Worm (Caenorhabditis elegans) whole organism, L3 larva: Measurements from ENCODE around the gene msp-56.
A peak's percentile ranks its signal among the peaks of the same experiment; 100 is the strongest.

Source experiments
- R02D3.7 ChIP-seq: fragments of 150-350 bp; optimal IDR thresholded peaks from 2 replicates; lab custom pipeline; 2014; ENCODE audit warnings: missing biosample characterization, missing genetic modification characterization
- aly-2 ChIP-seq: fragments of 150-350 bp; optimal IDR thresholded peaks from 2 replicates; lab custom pipeline; 2014; ENCODE audit warnings: missing biosample characterization, missing genetic modification characterization
- ceh-16 ChIP-seq: sonication (generic microtip); optimal IDR thresholded peaks from 2 replicates; lab custom pipeline; 2017; ENCODE audit warnings: missing biosample characterization, missing genetic modification characterization
- ceh-28 ChIP-seq: fragments of 150-350 bp; optimal IDR thresholded peaks from 2 replicates; lab custom pipeline; 2014; ENCODE audit warnings: missing biosample characterization, missing genetic modification reagents, missing genetic modification characterization
- ceh-82 ChIP-seq: fragments of 150-350 bp; optimal IDR thresholded peaks from 2 replicates; lab custom pipeline; 2014; ENCODE audit warnings: missing biosample characterization, missing genetic modification characterization
- daf-12 ChIP-seq: fragments of 150-350 bp; optimal IDR thresholded peaks from 2 replicates; lab custom pipeline; 2014; ENCODE audit warnings: missing biosample characterization, missing genetic modification reagents, missing genetic modification characterization
- egl-27 ChIP-seq: sonication (generic microtip); optimal IDR thresholded peaks from 4 replicates; lab custom pipeline; 2017; ENCODE audit warnings: missing biosample characterization, missing genetic modification reagents, missing genetic modification characterization
- egl-5 ChIP-seq: fragments of 150-350 bp; optimal IDR thresholded peaks from 2 replicates; lab custom pipeline; 2017; ENCODE audit warnings: missing biosample characterization, missing genetic modification reagents, missing genetic modification characterization, inconsistent platforms
- elt-1 ChIP-seq: fragments of 150-350 bp; optimal IDR thresholded peaks from 2 replicates; lab custom pipeline; 2014; ENCODE audit warnings: missing biosample characterization, missing genetic modification characterization
- elt-2 ChIP-seq: sonication (generic microtip); optimal IDR thresholded peaks from 2 replicates; lab custom pipeline; 2016; ENCODE audit warnings: missing genetic modification reagents, mild to moderate bottlenecking, missing genetic modification characterization, missing compliant biosample characterization
- eor-1 ChIP-seq, 2 experiments: fragments of 150-350 bp; optimal IDR thresholded peaks; 2 replicates each; lab custom pipeline; 2014 to 2018; ENCODE audit warnings: missing biosample characterization in 2 of 2, missing genetic modification characterization in 2 of 2
- fkh-10 ChIP-seq: sonication (generic microtip); optimal IDR thresholded peaks from 2 replicates; lab custom pipeline; 2017; ENCODE audit warnings: missing biosample characterization, missing genetic modification reagents, missing genetic modification characterization
- fos-1 ChIP-seq: fragments of 150-350 bp; optimal IDR thresholded peaks from 2 replicates; lab custom pipeline; 2014; ENCODE audit warnings: missing biosample characterization, missing genetic modification characterization
- hmg-11 ChIP-seq: sonication (generic microtip); optimal IDR thresholded peaks from 2 replicates; lab custom pipeline; 2016; ENCODE audit warnings: missing genetic modification characterization, missing compliant biosample characterization
- jun-1 ChIP-seq: fragments of 150-350 bp; optimal IDR thresholded peaks from 2 replicates; lab custom pipeline; 2014; ENCODE audit warnings: missing biosample characterization, missing genetic modification reagents, missing genetic modification characterization
- lin-15B ChIP-seq: fragments of 150-350 bp; optimal IDR thresholded peaks from 2 replicates; lab custom pipeline; 2014; ENCODE audit warnings: missing biosample characterization, missing genetic modification characterization
- lin-39 ChIP-seq: fragments of 150-350 bp; optimal IDR thresholded peaks from 2 replicates; lab custom pipeline; 2018; ENCODE audit warnings: missing biosample characterization, missing genetic modification reagents, missing genetic modification characterization
- lsy-12 ChIP-seq: sonication (generic microtip); optimal IDR thresholded peaks from 2 replicates; lab custom pipeline; 2016; ENCODE audit warnings: mild to moderate bottlenecking, missing genetic modification characterization, missing compliant biosample characterization
- mdl-1 ChIP-seq: fragments of 150-350 bp; optimal IDR thresholded peaks from 2 replicates; lab custom pipeline; 2014; ENCODE audit warnings: missing biosample characterization, missing genetic modification characterization
- mml-1 ChIP-seq: fragments of 150-350 bp; sonication (generic microtip); optimal IDR thresholded peaks from 3 replicates; lab custom pipeline; 2014; ENCODE audit warnings: missing biosample characterization, missing genetic modification characterization
- nfya-1 ChIP-seq: sonication (generic microtip); optimal IDR thresholded peaks from 2 replicates; lab custom pipeline; 2017; ENCODE audit warnings: missing genetic modification characterization, mild to moderate bottlenecking, missing compliant biosample characterization, antibody characterized with exemption, moderate library complexity; ENCODE audit not compliant: insufficient read depth
- nhr-11 ChIP-seq: fragments of 150-350 bp; optimal IDR thresholded peaks from 2 replicates; lab custom pipeline; 2014; ENCODE audit warnings: missing biosample characterization, missing genetic modification characterization
- nhr-12 ChIP-seq: fragments of 150-350 bp; optimal IDR thresholded peaks from 2 replicates; lab custom pipeline; 2014; ENCODE audit warnings: missing biosample characterization, missing genetic modification characterization
- nhr-23 ChIP-seq: fragments of 150-350 bp; optimal IDR thresholded peaks from 2 replicates; lab custom pipeline; 2014; ENCODE audit warnings: missing biosample characterization, missing genetic modification reagents, missing genetic modification characterization
- nhr-237 ChIP-seq: fragments of 150-350 bp; optimal IDR thresholded peaks from 2 replicates; lab custom pipeline; 2014; ENCODE audit warnings: missing biosample characterization, missing genetic modification characterization
- nhr-25 ChIP-seq: sonication (generic microtip); optimal IDR thresholded peaks from 2 replicates; lab custom pipeline; 2017; ENCODE audit warnings: missing biosample characterization, missing genetic modification characterization
- nhr-28 ChIP-seq: fragments of 150-350 bp; optimal IDR thresholded peaks from 2 replicates; lab custom pipeline; 2014; ENCODE audit warnings: missing biosample characterization, missing genetic modification characterization
- nhr-43 ChIP-seq: sonication (generic microtip); optimal IDR thresholded peaks from 2 replicates; lab custom pipeline; 2016; ENCODE audit warnings: mild to moderate bottlenecking, missing genetic modification characterization, missing compliant biosample characterization; ENCODE audit not compliant: poor library complexity, severe bottlenecking
- pha-4 ChIP-seq: fragments of 150-350 bp; optimal IDR thresholded peaks from 2 replicates; lab custom pipeline; 2014; ENCODE audit warnings: missing biosample characterization, missing genetic modification reagents, missing genetic modification characterization
- pqm-1 ChIP-seq: fragments of 150-350 bp; optimal IDR thresholded peaks from 2 replicates; lab custom pipeline; 2017; ENCODE audit warnings: missing biosample characterization, missing genetic modification characterization, inconsistent platforms
- sea-2 ChIP-seq: fragments of 150-350 bp; sonication (generic microtip); optimal IDR thresholded peaks from 4 replicates; lab custom pipeline; 2014; ENCODE audit warnings: missing biosample characterization, missing genetic modification reagents, missing genetic modification characterization
- snpc-4 ChIP-seq: fragments of 150-350 bp; optimal IDR thresholded peaks from 2 replicates; lab custom pipeline; 2014; ENCODE audit warnings: missing biosample characterization, missing genetic modification characterization
- tbx-2 ChIP-seq: sonication (generic microtip); optimal IDR thresholded peaks from 2 replicates; lab custom pipeline; 2016; ENCODE audit warnings: mild to moderate bottlenecking, missing genetic modification characterization, missing compliant biosample characterization
- unc-39 ChIP-seq: sonication (generic microtip); optimal IDR thresholded peaks from 4 replicates; lab custom pipeline; 2017; ENCODE audit warnings: missing biosample characterization, missing genetic modification characterization
- unc-62 ChIP-seq: fragments of 150-350 bp; sonication (generic microtip); optimal IDR thresholded peaks from 4 replicates; lab custom pipeline; 2014; ENCODE audit warnings: missing biosample characterization, missing genetic modification reagents, missing genetic modification characterization
- zag-1 ChIP-seq: fragments of 150-350 bp; optimal IDR thresholded peaks from 2 replicates; lab custom pipeline; 2014; ENCODE audit warnings: missing biosample characterization, missing genetic modification characterization
- ztf-11 ChIP-seq: fragments of 150-350 bp; optimal IDR thresholded peaks from 2 replicates; lab custom pipeline; 2014; ENCODE audit warnings: missing biosample characterization, missing genetic modification characterization
- ztf-4 ChIP-seq: fragments of 150-350 bp; optimal IDR thresholded peaks from 2 replicates; lab custom pipeline; 2014; ENCODE audit warnings: missing biosample characterization, missing genetic modification characterization

The msp-56 gene

DNA sequence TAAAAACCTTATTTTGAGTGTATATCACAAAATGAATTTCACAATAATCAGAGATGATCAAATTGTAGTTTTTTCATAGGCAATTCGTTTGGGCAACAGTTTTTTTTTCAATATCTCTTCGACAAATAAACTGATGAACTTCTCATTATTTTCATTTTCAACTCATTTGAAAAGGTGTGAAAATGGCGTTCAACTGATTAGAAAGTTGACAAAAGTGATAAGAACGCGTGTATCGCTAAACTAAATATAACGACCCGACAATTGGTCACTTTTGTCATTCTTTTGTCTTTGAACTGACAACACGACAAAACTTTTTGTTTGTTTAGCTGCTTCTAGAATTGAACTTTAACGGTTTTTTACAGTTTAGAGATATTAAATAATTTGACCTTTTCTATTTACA lies 13.6 kb downstream of the msp-56 start:
- TF ChIP-seq egl-5 (tag; lab: Kevin White, UChicago) = no peak
- no peak for TF ChIP-seq nhr-12 (tag; lab: Kevin White, UChicago)
- peak; percentile 73 for TF ChIP-seq pha-4 (tag; lab: Kevin White, UChicago)
- TF ChIP-seq elt-2 (tag; lab: Kevin White, UChicago) = peak; percentile 64
- TF ChIP-seq daf-12 (tag; lab: Kevin White, UChicago) = no peak
- TF ChIP-seq ztf-11 (tag; lab: Kevin White, UChicago) = no peak
- TF ChIP-seq pqm-1 (tag; lab: Kevin White, UChicago) = peak; percentile 39
- TF ChIP-seq lin-39 (tag; lab: Kevin White, UChicago) = no peak

DNA sequence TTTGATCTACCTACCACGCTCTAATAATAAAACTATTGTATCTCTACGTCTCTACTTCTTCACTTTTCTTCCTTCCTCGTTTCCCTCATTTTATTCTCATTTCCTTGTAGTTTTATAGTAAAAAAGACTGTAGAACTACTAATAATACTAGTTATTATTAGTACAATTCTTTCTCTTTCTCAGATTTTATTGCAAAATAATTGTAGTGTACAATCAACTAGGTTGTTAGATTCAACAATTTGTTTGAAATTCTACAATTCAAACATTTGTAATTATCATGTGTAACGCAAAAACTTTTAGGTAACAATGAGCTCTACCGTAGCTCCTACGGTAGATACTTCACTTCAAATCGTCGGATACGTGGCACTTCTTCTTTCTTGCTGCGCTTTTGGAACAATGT lies 14.4 kb downstream of the msp-56 start, which contains the start of gene K07F5.12:
Gene K07F5.12, plus strand, starts transcription at position 301 of the 400 bp plus-strand sequence.
- TF ChIP-seq daf-12 (tag; lab: Kevin White, UChicago) (no peak), eor-1 (tag; optimal IDR thresholded peaks at IDR 0.05; lab: Kevin White, UChicago) (no peak)

DNA sequence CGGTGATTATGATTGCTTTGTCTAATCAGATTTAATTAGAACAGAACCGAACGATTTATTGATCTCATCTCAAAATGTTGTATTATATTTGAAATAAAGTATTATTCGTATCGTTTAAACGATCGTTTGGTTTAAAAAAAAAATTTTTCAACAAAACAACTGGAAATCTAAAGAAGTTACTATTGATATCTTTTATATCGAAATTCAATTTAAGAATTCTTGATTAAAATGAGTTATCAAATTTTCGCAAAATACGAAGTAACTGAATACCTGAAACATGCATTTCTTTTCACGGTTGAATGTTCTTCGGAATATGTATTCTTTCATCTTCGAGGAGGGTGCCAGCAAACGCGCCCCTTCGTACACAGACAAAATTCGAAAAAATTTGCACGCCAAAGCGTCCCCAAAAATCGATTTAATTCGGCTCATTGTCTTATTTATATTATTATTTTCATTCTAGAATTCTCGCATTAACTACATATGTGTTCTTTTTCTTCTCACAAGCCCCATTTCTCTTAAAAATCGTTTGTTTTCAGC lies 16.7 kb downstream of the msp-56 start, which contains the start of gene npp-1:
Gene npp-1, plus strand, starts transcription at position 537 of the 537 bp plus-strand sequence.
- TF ChIP-seq nhr-23 (tag; lab: Kevin White, UChicago) (no peak), ceh-82 (no peak), ceh-16 (no peak), pha-4 (tag; lab: Kevin White, UChicago) (peak; percentile 82), nhr-237 (tag; lab: Kevin White, UChicago) (no peak), pqm-1 (tag; lab: Kevin White, UChicago) (peak; percentile 0), fkh-10 (GFP tag; lab: Kevin White, UChicago) (no peak), egl-27 (tag; lab: Kevin White, UChicago) (no peak), tbx-2 (no peak), daf-12 (tag; lab: Kevin White, UChicago) (no peak), snpc-4 (no peak), ztf-4 (no peak), jun-1 (tag; lab: Kevin White, UChicago) (no peak), lin-15B (tag; lab: Kevin White, UChicago) (peak; percentile 59), mdl-1 (tag; lab: Kevin White, UChicago) (no peak), zag-1 (tag; lab: Kevin White, UChicago) (no peak), nhr-12 (tag; lab: Kevin White, UChicago) (no peak), aly-2 (tag; lab: Kevin White, UChicago) (no peak), nhr-25 (tag; lab: Kevin White, UChicago) (peak; percentile 20), fos-1 (tag; lab: Kevin White, UChicago) (no peak), sea-2 (GFP tag; lab: Kevin White, UChicago) (no peak), eor-1 (tag; optimal IDR thresholded peaks at IDR 0.05; lab: Kevin White, UChicago) (no peak), nfya-1 (peak; percentile 50), ceh-28 (tag; lab: Kevin White, UChicago) (no peak), unc-62 (GFP tag; lab: Kevin White, UChicago) (no peak), lsy-12 (tag; lab: Kevin White, UChicago) (no peak), elt-2 (tag; lab: Kevin White, UChicago) (peak; percentile 20)

DNA sequence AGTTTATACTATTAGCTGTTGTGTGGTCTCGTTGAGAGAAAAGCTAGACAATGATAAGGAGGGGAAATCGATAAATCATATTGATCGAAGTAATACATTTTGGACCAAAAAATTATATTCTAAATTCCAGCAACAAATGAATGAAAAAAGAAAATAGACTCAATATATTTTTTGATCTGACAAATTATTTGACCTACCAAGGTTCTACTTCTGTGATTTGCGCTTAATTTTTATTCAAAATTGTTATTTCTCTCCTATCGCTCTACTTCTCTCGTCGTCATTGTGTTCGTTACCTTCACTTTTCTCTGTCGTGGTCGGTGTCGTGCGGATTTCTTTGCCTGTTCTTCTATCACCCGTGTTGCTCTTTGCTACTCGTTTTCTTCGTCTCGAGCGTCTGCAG lies 17.6 kb downstream of the msp-56 start:
- no peak for TF ChIP-seq hmg-11
- TF ChIP-seq nhr-28 (tag; lab: Kevin White, UChicago) = no peak
- no peak for TF ChIP-seq zag-1 (tag; lab: Kevin White, UChicago)
- TF ChIP-seq mml-1 (tag; lab: Kevin White, UChicago) = no peak
- TF ChIP-seq nhr-43 (tag; lab: Kevin White, UChicago) = no peak
- TF ChIP-seq nhr-11 = no peak

DNA sequence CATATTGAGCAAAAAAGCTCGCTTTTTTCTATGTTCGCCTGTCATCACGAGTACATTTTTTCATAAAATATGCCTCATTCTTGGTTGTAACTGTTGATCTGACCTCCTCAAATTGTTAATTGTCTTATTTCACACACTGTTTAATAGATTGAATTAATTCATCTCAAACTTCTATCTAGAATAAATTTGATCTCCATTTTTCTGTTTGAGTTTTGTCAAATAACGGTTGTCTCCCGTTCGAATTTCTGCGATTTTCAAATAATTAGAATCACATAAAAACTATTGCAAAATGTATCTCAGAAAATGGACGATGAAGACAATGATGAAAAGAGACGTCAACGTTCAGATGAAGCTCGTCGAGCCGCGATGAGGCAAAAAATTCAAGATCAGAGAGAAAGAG lies 20.6 kb downstream of the msp-56 start, which contains the start of gene K07F5.14:
Gene K07F5.14, plus strand, starts transcription at position 301 of the 400 bp plus-strand sequence.
- TF ChIP-seq nhr-23 (tag; lab: Kevin White, UChicago) (no peak), R02D3.7 (no peak), egl-27 (tag; lab: Kevin White, UChicago) (no peak), ceh-16 (no peak), aly-2 (tag; lab: Kevin White, UChicago) (no peak), mml-1 (tag; lab: Kevin White, UChicago) (no peak), lin-39 (tag; lab: Kevin White, UChicago) (no peak), lsy-12 (tag; lab: Kevin White, UChicago) (no peak), nhr-43 (tag; lab: Kevin White, UChicago) (no peak), unc-39 (no peak), snpc-4 (no peak), elt-1 (tag; lab: Kevin White, UChicago) (no peak)
